Fruit fly (Drosophila melanogaster) whole organism, embryonic: ENCODE measurements around the gene mRpS2.

Experiments
- Ada2b ChIP-seq: fragments of 200-800 bp; sonication (Bioruptor generic); IDR thresholded peaks from 2 replicates; pipeline ENCODE4 v1.3.6; 2022; ENCODE audit warnings: missing biosample characterization, missing genetic modification characterization
- CG10321 ChIP-seq: fragments of 200-800 bp; sonication (Bioruptor generic); IDR thresholded peaks from 2 replicates; pipeline ENCODE4 v1.3.6; 2022; ENCODE audit warnings: missing biosample characterization, missing genetic modification characterization
- CG10959 ChIP-seq: fragments of 200-800 bp; sonication (Bioruptor generic); IDR thresholded peaks from 2 replicates; pipeline ENCODE4 v1.3.6; 2022; ENCODE audit warnings: missing biosample characterization, missing genetic modification characterization
- CG11456 ChIP-seq: fragments of 200-800 bp; sonication (Bioruptor generic); IDR thresholded peaks from 3 replicates; pipeline ENCODE4 v1.3.6; 2022; ENCODE audit warnings: missing biosample characterization, missing genetic modification characterization
- CG1233 ChIP-seq: fragments of 200-800 bp; sonication (Bioruptor generic); optimal IDR thresholded peaks from 4 replicates; lab custom pipeline; 2018; ENCODE audit warnings: missing biosample characterization, mild to moderate bottlenecking, missing genetic modification characterization
- CG15073 ChIP-seq: fragments of 200-800 bp; sonication (Bioruptor generic); optimal IDR thresholded peaks from 2 replicates; lab custom pipeline; 2016; ENCODE audit warnings: missing biosample characterization, missing genetic modification characterization
- CG1603 ChIP-seq: fragments of 200-800 bp; sonication (Bioruptor generic); optimal IDR thresholded peaks from 2 replicates; lab custom pipeline; 2019; ENCODE audit warnings: missing biosample characterization, mild to moderate bottlenecking, missing genetic modification characterization, moderate library complexity
- CG16779 ChIP-seq: fragments of 200-800 bp; sonication (Bioruptor generic); IDR thresholded peaks from 2 replicates; pipeline ENCODE4 v1.3.6; 2022; ENCODE audit warnings: missing biosample characterization, missing genetic modification characterization
- CG16813 ChIP-seq: fragments of 200-800 bp; sonication (Bioruptor generic); IDR thresholded peaks from 3 replicates; pipeline ENCODE4 v1.3.6; 2022; ENCODE audit warnings: missing biosample characterization, missing genetic modification characterization; ENCODE audit not compliant: partially characterized antibody
- CG17612 ChIP-seq: fragments of 200-800 bp; sonication (Bioruptor generic); IDR thresholded peaks from 2 replicates; pipeline ENCODE4 v1.3.6; 2022; ENCODE audit warnings: missing biosample characterization, missing genetic modification characterization
- CG30403 ChIP-seq: fragments of 200-800 bp; sonication (Bioruptor generic); optimal IDR thresholded peaks from 3 replicates; lab custom pipeline; 2016; ENCODE audit warnings: missing biosample characterization, missing genetic modification characterization
- CG32772 ChIP-seq: fragments of 200-800 bp; sonication (Bioruptor generic); IDR thresholded peaks from 2 replicates; pipeline ENCODE4 v1.3.6; 2022; ENCODE audit warnings: missing biosample characterization, missing genetic modification characterization
- CG34422 ChIP-seq: fragments of 200-800 bp; sonication (Bioruptor generic); IDR thresholded peaks from 3 replicates; pipeline ENCODE4 v1.3.6; 2022; ENCODE audit warnings: missing biosample characterization, missing genetic modification characterization
- CG43689 ChIP-seq: fragments of 200-800 bp; sonication (Bioruptor generic); IDR thresholded peaks from 2 replicates; pipeline ENCODE4 v1.3.6; 2022; ENCODE audit warnings: missing biosample characterization, missing genetic modification characterization
- CG4424 ChIP-seq: fragments of 200-800 bp; sonication (Bioruptor generic); optimal IDR thresholded peaks from 3 replicates; lab custom pipeline; 2016; ENCODE audit warnings: missing biosample characterization, missing genetic modification characterization
- CG4854 ChIP-seq: fragments of 200-800 bp; sonication (Bioruptor generic); optimal IDR thresholded peaks from 2 replicates; lab custom pipeline; 2016; ENCODE audit warnings: missing biosample characterization, missing genetic modification characterization, inconsistent platforms
- CG6175 ChIP-seq: fragments of 200-800 bp; sonication (Bioruptor generic); IDR thresholded peaks from 3 replicates; pipeline ENCODE4 v1.3.6; 2022; ENCODE audit warnings: missing biosample characterization, missing genetic modification characterization
- CG7839 ChIP-seq: fragments of 200-800 bp; sonication (Bioruptor generic); optimal IDR thresholded peaks from 3 replicates; lab custom pipeline; 2018; ENCODE audit warnings: missing biosample characterization, mild to moderate bottlenecking, missing genetic modification characterization, moderate library complexity
- CG8924 ChIP-seq: fragments of 200-800 bp; optimal IDR thresholded peaks from 3 replicates; lab custom pipeline; 2019; ENCODE audit warnings: missing biosample characterization, mild to moderate bottlenecking, missing genetic modification characterization, moderate library complexity
- CG9609 ChIP-seq: fragments of 200-800 bp; sonication (Bioruptor generic); optimal IDR thresholded peaks from 3 replicates; lab custom pipeline; 2016; ENCODE audit warnings: missing biosample characterization, missing genetic modification characterization
- CoRest ChIP-seq: fragments of 200-800 bp; sonication (Bioruptor generic); optimal IDR thresholded peaks from 3 replicates; lab custom pipeline; 2018; ENCODE audit warnings: missing biosample characterization, mild to moderate bottlenecking, missing genetic modification characterization, moderate library complexity
- Dip3 ChIP-seq: fragments of 200-800 bp; sonication (Bioruptor generic); optimal IDR thresholded peaks from 3 replicates; lab custom pipeline; 2016; ENCODE audit warnings: missing biosample characterization, missing genetic modification characterization
- Fer1 ChIP-seq: fragments of 200-800 bp; sonication (Bioruptor generic); optimal IDR thresholded peaks from 2 replicates; lab custom pipeline; 2017; ENCODE audit warnings: missing biosample characterization, mild to moderate bottlenecking, missing genetic modification characterization
- Fer3 ChIP-seq: fragments of 200-800 bp; sonication (Bioruptor generic); optimal IDR thresholded peaks from 2 replicates; lab custom pipeline; 2018; ENCODE audit warnings: missing biosample characterization, mild to moderate bottlenecking, missing genetic modification characterization, moderate library complexity
- GATAe ChIP-seq: fragments of 200-800 bp; sonication (Bioruptor generic); conservative IDR thresholded peaks from 2 replicates; pipeline ENCODE4 v1.3.6; 2022; ENCODE audit warnings: missing biosample characterization, missing genetic modification characterization
- HHEX ChIP-seq: fragments of 200-800 bp; sonication (Bioruptor generic); optimal IDR thresholded peaks from 3 replicates; lab custom pipeline; 2017; ENCODE audit warnings: missing biosample characterization, mild to moderate bottlenecking, missing genetic modification characterization, missing genetic modification reagents
- Hr3 ChIP-seq: fragments of 200-800 bp; sonication (Bioruptor generic); optimal IDR thresholded peaks from 3 replicates; lab custom pipeline; 2016; ENCODE audit warnings: missing biosample characterization, missing genetic modification characterization
- Hr78 ChIP-seq, 2 experiments: fragments of 200-800 bp in 1 of 2; fragments of >200 bp in 1 of 2; sonication (Bioruptor generic) in 1 of 2; optimal IDR thresholded peaks; 2 replicates each; lab custom pipeline; 2017 to 2019; ENCODE audit warnings: missing biosample characterization in 2 of 2, missing genetic modification characterization in 2 of 2, mild to moderate bottlenecking in 1 of 2, moderate library complexity in 1 of 2
- Med ChIP-seq: fragments of 200-800 bp; sonication (Bioruptor generic); peaks from one replicate; lab custom pipeline; 2016; ENCODE audit warnings: missing biosample characterization, missing genetic modification characterization, mild to moderate bottlenecking, inconsistent platforms, moderate library complexity
- Mrtf ChIP-seq: fragments of 200-800 bp; sonication (Bioruptor generic); IDR thresholded peaks from 3 replicates; pipeline ENCODE4 v1.3.6; 2022; ENCODE audit warnings: missing biosample characterization, missing genetic modification characterization
- Nf-YB ChIP-seq: fragments of 200-800 bp; sonication (Bioruptor generic); optimal IDR thresholded peaks from 3 replicates; lab custom pipeline; 2019; ENCODE audit warnings: missing biosample characterization, mild to moderate bottlenecking, missing genetic modification characterization, moderate library complexity
- Rx ChIP-seq: fragments of 200-800 bp; sonication (Bioruptor generic); IDR thresholded peaks from 2 replicates; pipeline ENCODE4 v1.3.6; 2022; ENCODE audit warnings: missing biosample characterization, missing genetic modification characterization
- Trl ChIP-seq, 3 experiments: fragments of >200 bp in 2 of 3; fragments of 200-800 bp in 1 of 3; sonication (Bioruptor generic) in 1 of 3; optimal IDR thresholded peaks; 2 replicates in 1 of 3; 3 replicates in 2 of 3; lab custom pipeline; 2016 to 2017; ENCODE audit warnings: missing biosample characterization in 1 of 3, missing genetic modification characterization in 1 of 3
- al ChIP-seq: fragments of 200-800 bp; sonication (Bioruptor generic); IDR thresholded peaks from 2 replicates; pipeline ENCODE4 v1.3.6; 2022; ENCODE audit warnings: missing biosample characterization, missing genetic modification characterization
- ase ChIP-seq: fragments of 200-800 bp; sonication (Bioruptor generic); IDR thresholded peaks from 3 replicates; pipeline ENCODE4 v1.3.6; 2022; ENCODE audit warnings: missing biosample characterization, missing genetic modification characterization
- btn ChIP-seq: fragments of 200-800 bp; sonication (Bioruptor generic); optimal IDR thresholded peaks from 2 replicates; lab custom pipeline; 2016; ENCODE audit warnings: missing biosample characterization, missing genetic modification characterization
- chinmo ChIP-seq: fragments of 200-800 bp; sonication (Bioruptor generic); IDR thresholded peaks from 4 replicates; pipeline ENCODE4 v1.3.6; 2022; ENCODE audit warnings: missing biosample characterization, missing genetic modification characterization; ENCODE audit not compliant: partially characterized antibody
- dmrt99B ChIP-seq: fragments of 200-800 bp; sonication (Bioruptor generic); optimal IDR thresholded peaks from 2 replicates; lab custom pipeline; 2018; ENCODE audit warnings: missing biosample characterization, mild to moderate bottlenecking, missing genetic modification characterization, moderate library complexity
- esg ChIP-seq: fragments of 200-800 bp; sonication (Bioruptor generic); conservative IDR thresholded peaks from 2 replicates; pipeline ENCODE4 v1.3.6; 2022; ENCODE audit warnings: missing biosample characterization, missing genetic modification characterization
- ewg ChIP-seq: fragments of 200-800 bp; sonication (Bioruptor generic); optimal IDR thresholded peaks from 3 replicates; lab custom pipeline; 2017; ENCODE audit warnings: mild to moderate bottlenecking, missing biosample characterization, missing genetic modification reagents, missing genetic modification characterization
- fru ChIP-seq: fragments of >200 bp; optimal IDR thresholded peaks from 2 replicates; lab custom pipeline; 2017
- ftz-f1 ChIP-seq: fragments of 200-800 bp; sonication (Bioruptor generic); optimal IDR thresholded peaks from 2 replicates; lab custom pipeline; 2016; ENCODE audit warnings: missing biosample characterization, missing genetic modification characterization
- grau ChIP-seq: fragments of 200-800 bp; optimal IDR thresholded peaks from 3 replicates; lab custom pipeline; 2019; ENCODE audit warnings: missing biosample characterization, mild to moderate bottlenecking, missing genetic modification characterization, moderate library complexity
- gsb ChIP-seq: fragments of 200-800 bp; sonication (Bioruptor generic); IDR thresholded peaks from 2 replicates; pipeline ENCODE4 v1.3.6; 2022; ENCODE audit warnings: missing biosample characterization, missing genetic modification characterization
- lola ChIP-seq, 3 experiments: fragments of >200 bp in 2 of 3; fragments of 200-800 bp in 1 of 3; sonication (Bioruptor generic) in 1 of 3; optimal IDR thresholded peaks; 2 replicates each; lab custom pipeline; 2017 to 2019; ENCODE audit warnings: missing biosample characterization in 3 of 3, missing genetic modification characterization in 3 of 3, mild to moderate bottlenecking in 1 of 3, moderate library complexity in 1 of 3
- pfk ChIP-seq: fragments of 200-800 bp; sonication (Bioruptor generic); optimal IDR thresholded peaks from 2 replicates; lab custom pipeline; 2018; ENCODE audit warnings: missing biosample characterization, mild to moderate bottlenecking, missing genetic modification characterization, moderate library complexity
- scrt ChIP-seq: fragments of 200-800 bp; sonication (Bioruptor generic); optimal IDR thresholded peaks from 2 replicates; lab custom pipeline; 2018; ENCODE audit warnings: missing biosample characterization, mild to moderate bottlenecking, missing genetic modification characterization, moderate library complexity
- tgo ChIP-seq: fragments of 200-800 bp; sonication (Bioruptor generic); IDR thresholded peaks from 3 replicates; pipeline ENCODE4 v1.3.6; 2022; ENCODE audit warnings: missing biosample characterization, missing genetic modification characterization
- twi ChIP-seq: fragments of 200-800 bp; optimal IDR thresholded peaks from 2 replicates; lab custom pipeline; 2019; ENCODE audit warnings: missing biosample characterization, mild to moderate bottlenecking, missing genetic modification characterization, moderate library complexity
- vfl ChIP-seq: fragments of 200-800 bp; sonication (Bioruptor generic); optimal IDR thresholded peaks from 2 replicates; lab custom pipeline; 2016; ENCODE audit warnings: missing biosample characterization, missing genetic modification characterization
- wek ChIP-seq: fragments of 200-800 bp; sonication (Bioruptor generic); optimal IDR thresholded peaks from 3 replicates; lab custom pipeline; 2018; ENCODE audit warnings: missing biosample characterization, mild to moderate bottlenecking, missing genetic modification characterization, moderate library complexity

The mRpS2 gene

DNA sequence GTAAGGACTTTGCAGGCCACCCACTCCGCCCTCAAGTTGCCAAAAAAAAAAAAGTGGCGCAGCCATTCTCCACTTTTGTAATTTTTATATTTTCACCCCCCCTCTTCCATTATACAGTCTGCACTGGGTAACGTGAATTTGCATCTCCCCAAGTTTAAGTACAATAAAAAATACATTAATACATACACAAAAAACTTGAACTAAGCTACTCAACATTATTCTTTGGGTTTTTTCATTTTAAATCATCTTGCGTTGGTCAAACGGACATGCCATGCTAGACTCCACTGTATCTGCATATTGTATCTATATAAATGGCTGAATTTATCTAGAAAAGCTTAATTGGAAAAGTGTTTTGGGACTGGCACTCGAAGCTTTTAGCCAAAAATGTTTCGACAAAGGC lies 11.3 kb upstream of the mRpS2 start (continued):
- TF ChIP-seq Hr78 (GFP tag; optimal IDR thresholded peaks at IDR 0.05; lab: Kevin White, UChicago), result no peak
- 0 out of 2 replicates have a peak, but pooled peaks have one; percentile 25 for TF ChIP-seq CG32772
- TF ChIP-seq Trl (optimal IDR thresholded peaks at IDR 0.05; lab: Kevin White, UChicago), result no peak
- no peak for TF ChIP-seq Trl (GFP tag; optimal IDR thresholded peaks at IDR 0.05; lab: Kevin White, UChicago)
- TF ChIP-seq CG34422 (GFP tag; lab: Robert Waterston, UW), result peak; percentile 52; the same call in 2 of the 3 replicates
- peak; percentile 22 for TF ChIP-seq CG4424 (GFP tag; lab: Kevin White, UChicago)
- TF ChIP-seq chinmo (GFP tag; lab: Robert Waterston, UW), result no peak
- TF ChIP-seq CG1603 (tag; lab: Kevin White, UChicago), result no peak
- TF ChIP-seq grau (tag; lab: Kevin White, UChicago), result peak; percentile 60
- TF ChIP-seq pfk (GFP tag; lab: Kevin White, UChicago), result no peak
- TF ChIP-seq tgo (GFP tag; lab: Robert Waterston, UW), result peak; percentile 23; the same call in 1 of the 3 replicates
- TF ChIP-seq CG43689 (GFP tag; lab: Robert Waterston, UW), result no peak
- TF ChIP-seq CG30403 (GFP tag; lab: Kevin White, UChicago), result no peak
- no peak for TF ChIP-seq twi (tag; lab: Kevin White, UChicago)
- peak; percentile 23 for TF ChIP-seq Dip3 (GFP tag; lab: Kevin White, UChicago)
- no peak for TF ChIP-seq al (GFP tag; lab: Robert Waterston, UW)
- no peak for TF ChIP-seq wek (GFP tag; lab: Kevin White, UChicago)
- TF ChIP-seq CG17612 (GFP tag; lab: Robert Waterston, UW), result no peak
- TF ChIP-seq CG16813 (GFP tag; lab: Robert Waterston, UW), result no peak
- TF ChIP-seq CG11456 (GFP tag; lab: Robert Waterston, UW), result no peak
- TF ChIP-seq ftz-f1 (GFP tag; lab: Kevin White, UChicago), result no peak
- peak; percentile 61 for TF ChIP-seq esg (GFP tag; lab: Robert Waterston, UW)
- TF ChIP-seq btn (GFP tag; lab: Kevin White, UChicago), result no peak
- TF ChIP-seq CG16779 (GFP tag; lab: Robert Waterston, UW), result no peak
- no peak for TF ChIP-seq CG10321 (GFP tag; lab: Robert Waterston, UW)
- peak; percentile 63 for TF ChIP-seq Fer3 (tag; lab: Kevin White, UChicago)
- no peak for TF ChIP-seq vfl (GFP tag; lab: Kevin White, UChicago)
- no peak for TF ChIP-seq CG8924 (tag; lab: Kevin White, UChicago)
- peak; percentile 7 for TF ChIP-seq HHEX (GFP tag; lab: Kevin White, UChicago)
- TF ChIP-seq Mrtf (GFP tag; lab: Robert Waterston, UW), result 0 out of 3 replicates have a peak, but pooled peaks have one; percentile 56
- TF ChIP-seq Nf-YB (GFP tag; lab: Kevin White, UChicago), result no peak
- peak; percentile 39 for TF ChIP-seq scrt
- TF ChIP-seq gsb (GFP tag; lab: Robert Waterston, UW), result peak; percentile 62; the same call in 1 of the 2 replicates
- peak; percentile 65 for TF ChIP-seq dmrt99B (tag; lab: Kevin White, UChicago)
- no peak for TF ChIP-seq GATAe (GFP tag; lab: Robert Waterston, UW)
- TF ChIP-seq CG9609 (GFP tag; lab: Kevin White, UChicago), result no peak
- TF ChIP-seq ewg (GFP tag; lab: Kevin White, UChicago), result no peak
- TF ChIP-seq CG10959 (GFP tag; lab: Robert Waterston, UW), result no peak
- TF ChIP-seq lola (GFP tag; optimal IDR thresholded peaks at IDR 0.05; lab: Kevin White, UChicago), result no peak
- no peak for TF ChIP-seq CG15073 (GFP tag; lab: Kevin White, UChicago)
- peak; percentile 5 for TF ChIP-seq CoRest (tag; lab: Kevin White, UChicago)
- TF ChIP-seq Fer1, result peak; percentile 64
- peak; percentile 35 for TF ChIP-seq CG1233
- TF ChIP-seq ase (GFP tag; lab: Robert Waterston, UW), result 0 out of 3 replicates have a peak, but pooled peaks have one; percentile 39
- peak; percentile 57; the same call in 1 of the 2 replicates for TF ChIP-seq Rx (GFP tag; lab: Robert Waterston, UW)
- TF ChIP-seq CG4854 (GFP tag; lab: Kevin White, UChicago), result no peak
- peak; percentile 36 for TF ChIP-seq CG7839 (tag; lab: Kevin White, UChicago)
- TF ChIP-seq Hr3 (GFP tag; lab: Kevin White, UChicago), result no peak
- TF ChIP-seq Med, result no peak
- TF ChIP-seq fru (lab: Kevin White, UChicago), result no peak
- TF ChIP-seq Ada2b, result peak; percentile 39; the same call in 1 of the 2 replicates
- 0 out of 3 replicates have a peak, but pooled peaks have one; percentile 37 for TF ChIP-seq CG6175 (GFP tag; lab: Robert Waterston, UW)
